Worm (Caenorhabditis elegans) whole organism, L2 larva: ENCODE results near the gene C26B2.8.

Experiments
- C34F6.9 ChIP-seq: fragments of 150-350 bp; optimal IDR thresholded peaks from 2 replicates; lab custom pipeline; 2014; ENCODE audit warnings: missing biosample characterization, missing genetic modification characterization
- R02D3.7 ChIP-seq: fragments of 150-350 bp; optimal IDR thresholded peaks from 2 replicates; lab custom pipeline; 2014; ENCODE audit warnings: missing biosample characterization, missing genetic modification characterization
- ZK546.5 ChIP-seq: sonication (generic microtip); optimal IDR thresholded peaks from 2 replicates; lab custom pipeline; 2017; ENCODE audit warnings: missing biosample characterization, missing genetic modification characterization
- alr-1 ChIP-seq: fragments of 150-350 bp; optimal IDR thresholded peaks from 2 replicates; lab custom pipeline; 2014; ENCODE audit warnings: missing biosample characterization, missing genetic modification characterization
- aly-2 ChIP-seq: fragments of 150-350 bp; optimal IDR thresholded peaks from 2 replicates; lab custom pipeline; 2014; ENCODE audit warnings: missing biosample characterization, missing genetic modification characterization
- ama-1 ChIP-seq: fragments of 150-350 bp; optimal IDR thresholded peaks from 2 replicates; lab custom pipeline; 2018; ENCODE audit warnings: inconsistent platforms
- blmp-1 ChIP-seq: sonication (generic microtip); optimal IDR thresholded peaks from 2 replicates; lab custom pipeline; 2017; ENCODE audit warnings: missing genetic modification characterization, mild to moderate bottlenecking, missing compliant biosample characterization, antibody characterized with exemption, moderate library complexity; ENCODE audit not compliant: insufficient read depth
- crh-2 ChIP-seq: sonication (generic microtip); optimal IDR thresholded peaks from 2 replicates; lab custom pipeline; 2017; ENCODE audit warnings: missing biosample characterization, missing genetic modification characterization
- dmd-4 ChIP-seq: sonication (generic microtip); optimal IDR thresholded peaks from 2 replicates; lab custom pipeline; 2017; ENCODE audit warnings: missing biosample characterization, missing genetic modification characterization
- elt-3 ChIP-seq: sonication (generic microtip); optimal IDR thresholded peaks from 2 replicates; lab custom pipeline; 2017; ENCODE audit warnings: missing biosample characterization, missing genetic modification characterization
- fos-1 ChIP-seq: fragments of 150-350 bp; optimal IDR thresholded peaks from 2 replicates; lab custom pipeline; 2014; ENCODE audit warnings: missing biosample characterization, missing genetic modification characterization
- gmeb-1 ChIP-seq: fragments of 150-350 bp; optimal IDR thresholded peaks from 2 replicates; lab custom pipeline; 2014; ENCODE audit warnings: missing biosample characterization, missing genetic modification characterization
- lin-11 ChIP-seq: fragments of 150-350 bp; sonication (generic microtip); optimal IDR thresholded peaks from 2 replicates; lab custom pipeline; 2014; ENCODE audit warnings: missing biosample characterization, missing genetic modification characterization, inconsistent platforms, mixed read lengths
- lin-13 ChIP-seq: fragments of 150-350 bp; optimal IDR thresholded peaks from 2 replicates; lab custom pipeline; 2014; ENCODE audit warnings: missing biosample characterization, missing genetic modification reagents, missing genetic modification characterization
- lin-39 ChIP-seq: fragments of 150-350 bp; optimal IDR thresholded peaks from 2 replicates; lab custom pipeline; 2014; ENCODE audit warnings: missing biosample characterization, missing genetic modification reagents, missing genetic modification characterization
- mab-5 ChIP-seq: fragments of 150-350 bp; optimal IDR thresholded peaks from 2 replicates; lab custom pipeline; 2014; ENCODE audit warnings: missing biosample characterization, missing genetic modification characterization
- mbf-1 ChIP-seq: sonication (generic microtip); optimal IDR thresholded peaks from 2 replicates; lab custom pipeline; 2017; ENCODE audit warnings: missing biosample characterization, missing genetic modification characterization
- nhr-10 ChIP-seq: sonication (generic microtip); optimal IDR thresholded peaks from 2 replicates; lab custom pipeline; 2017; ENCODE audit warnings: missing biosample characterization, missing genetic modification characterization
- nhr-11 ChIP-seq: fragments of 150-350 bp; optimal IDR thresholded peaks from 2 replicates; lab custom pipeline; 2014; ENCODE audit warnings: missing biosample characterization, missing genetic modification characterization
- nhr-129 ChIP-seq: fragments of 150-350 bp; optimal IDR thresholded peaks from 2 replicates; lab custom pipeline; 2014; ENCODE audit warnings: missing biosample characterization, missing genetic modification characterization
- nhr-21 ChIP-seq: fragments of 150-350 bp; optimal IDR thresholded peaks from 2 replicates; lab custom pipeline; 2014; ENCODE audit warnings: missing biosample characterization, missing genetic modification characterization
- nhr-23 ChIP-seq: fragments of 150-350 bp; optimal IDR thresholded peaks from 2 replicates; lab custom pipeline; 2014; ENCODE audit warnings: missing biosample characterization, missing genetic modification reagents, missing genetic modification characterization
- nhr-25 ChIP-seq: fragments of 150-350 bp; sonication (generic microtip); optimal IDR thresholded peaks from 3 replicates; lab custom pipeline; 2014; ENCODE audit warnings: missing biosample characterization, missing genetic modification characterization
- peb-1 ChIP-seq: fragments of 150-350 bp; optimal IDR thresholded peaks from 2 replicates; lab custom pipeline; 2014; ENCODE audit warnings: missing biosample characterization, missing genetic modification characterization
- sem-4 ChIP-seq: fragments of 150-350 bp; optimal IDR thresholded peaks from 2 replicates; lab custom pipeline; 2014; ENCODE audit warnings: missing biosample characterization, missing genetic modification reagents, missing genetic modification characterization
- skn-1 ChIP-seq: sonication (generic microtip); optimal IDR thresholded peaks from 2 replicates; lab custom pipeline; 2017; ENCODE audit warnings: missing biosample characterization, missing genetic modification characterization
- sma-3 ChIP-seq: sonication (generic microtip); optimal IDR thresholded peaks from 2 replicates; lab custom pipeline; 2016; ENCODE audit warnings: missing genetic modification reagents, missing genetic modification characterization, missing compliant biosample characterization
- sma-9 ChIP-seq, 2 experiments: fragments of 150-350 bp in 1 of 2; sonication (generic microtip) in 1 of 2; optimal IDR thresholded peaks; 2 replicates each; lab custom pipeline; 2014 to 2016; ENCODE audit warnings: missing genetic modification characterization in 2 of 2, mild to moderate bottlenecking in 1 of 2, missing biosample characterization in 1 of 2, missing compliant biosample characterization in 1 of 2, missing genetic modification reagents in 1 of 2, moderate library complexity in 1 of 2
- snpc-4 ChIP-seq: fragments of 150-350 bp; optimal IDR thresholded peaks from 2 replicates; lab custom pipeline; 2014; ENCODE audit warnings: missing biosample characterization, missing genetic modification characterization
- unc-39 ChIP-seq: fragments of 150-350 bp; optimal IDR thresholded peaks from 2 replicates; lab custom pipeline; 2014; ENCODE audit warnings: missing biosample characterization, missing genetic modification characterization
- unc-55 ChIP-seq: fragments of 150-350 bp; sonication (generic microtip); optimal IDR thresholded peaks from 3 replicates; lab custom pipeline; 2014; ENCODE audit warnings: missing biosample characterization, missing genetic modification reagents, missing genetic modification characterization
- unc-62 ChIP-seq: fragments of 150-350 bp; optimal IDR thresholded peaks from 2 replicates; lab custom pipeline; 2014; ENCODE audit warnings: missing biosample characterization, missing genetic modification reagents, missing genetic modification characterization
- zag-1 ChIP-seq: fragments of 150-350 bp; optimal IDR thresholded peaks from 2 replicates; lab custom pipeline; 2014; ENCODE audit warnings: missing biosample characterization, missing genetic modification characterization
- ztf-1 ChIP-seq: fragments of 200-800 bp; sonication (Bioruptor generic); conservative IDR thresholded peaks from 2 replicates; pipeline ENCODE4 v1.3.6; 2022; ENCODE audit warnings: missing genetic modification characterization, missing compliant biosample characterization
- ztf-4 ChIP-seq: fragments of 150-350 bp; optimal IDR thresholded peaks from 2 replicates; lab custom pipeline; 2014; ENCODE audit warnings: missing biosample characterization, missing genetic modification characterization

Gene C26B2.8

DNA sequence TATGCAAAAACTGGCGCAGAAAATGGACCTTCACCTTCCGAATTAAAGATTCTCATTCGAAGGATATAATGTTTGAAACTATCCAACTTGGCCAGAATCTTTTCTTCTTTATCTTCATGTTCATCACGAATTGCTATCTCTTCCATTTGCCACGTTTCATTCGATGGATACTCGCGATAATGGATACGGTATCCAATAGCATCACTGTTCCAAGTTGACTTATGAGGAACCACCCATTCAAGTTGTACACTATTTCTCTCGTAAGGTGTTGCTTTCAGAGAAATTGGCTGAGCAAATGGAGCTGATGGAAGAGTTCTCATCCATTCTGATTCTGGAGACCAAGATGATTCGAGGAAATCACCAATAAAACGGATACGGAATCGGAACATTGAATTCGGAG lies 19.2 kb upstream of the C26B2.8 start:
- TF ChIP-seq peb-1 (tag; lab: Kevin White, UChicago) (no peak), nhr-10 (no peak), nhr-11 (tag; lab: Kevin White, UChicago) (no peak), unc-62 (GFP tag; lab: Kevin White, UChicago) (no peak), crh-2 (tag; lab: Kevin White, UChicago) (no peak), lin-13 (GFP tag; lab: Kevin White, UChicago) (no peak), nhr-21 (tag; lab: Kevin White, UChicago) (no peak), unc-39 (tag; lab: Kevin White, UChicago) (no peak), sma-3 (GFP tag; lab: Kevin White, UChicago) (no peak), ztf-1 (GFP tag; lab: Robert Waterston, UW) (no peak)

DNA sequence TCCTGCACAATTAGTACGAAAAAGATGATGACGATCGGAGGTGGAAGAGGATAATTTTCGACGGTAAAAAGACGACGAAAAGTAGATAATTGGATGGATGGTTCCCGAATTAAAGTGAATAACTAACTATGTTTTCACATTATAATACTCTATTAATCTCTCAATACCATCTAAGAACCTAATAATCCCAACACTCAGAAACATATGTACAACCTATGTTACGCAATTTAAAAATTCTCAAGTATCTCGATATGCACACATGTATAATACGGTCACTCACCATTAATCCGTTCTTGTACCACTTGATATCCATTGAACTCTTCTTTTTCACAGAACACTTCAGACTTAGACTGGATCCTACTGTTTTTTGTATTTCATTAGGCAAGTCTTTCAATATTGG lies 13.2 kb upstream of the C26B2.8 start:
- TF ChIP-seq nhr-129 (no peak), nhr-25 (tag; lab: Kevin White, UChicago) (peak; percentile 31)
- TF ChIP-seq, all 48 proteins: peak for 1

DNA sequence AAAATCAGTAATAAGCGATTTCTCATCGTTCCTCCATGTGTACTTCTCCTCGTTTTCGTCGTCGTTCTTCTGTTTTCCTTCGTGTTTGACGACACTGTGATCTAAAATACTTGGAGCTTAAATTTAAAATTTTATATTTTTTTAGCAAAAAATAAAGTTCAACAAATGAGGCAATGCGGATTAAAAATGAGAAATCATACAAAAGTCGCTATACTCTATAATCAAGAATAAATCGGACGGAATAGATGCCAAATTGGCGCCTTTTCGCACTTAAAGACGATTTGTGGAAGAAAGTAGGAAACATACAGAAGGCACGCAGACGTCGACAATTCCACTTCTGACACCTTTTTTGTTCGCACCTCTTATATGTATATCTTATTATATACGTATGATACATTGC lies 9.9 kb upstream of the C26B2.8 start, which contains the start of gene rig-4:
Gene rig-4 (minus strand): TSS at position 101 of the 400 bp plus-strand sequence.
- TF ChIP-seq lin-11 (tag; lab: Kevin White, UChicago) (no peak), crh-2 (tag; lab: Kevin White, UChicago) (no peak), mab-5 (tag; lab: Kevin White, UChicago) (no peak), fos-1 (no peak), ztf-4 (no peak), gmeb-1 (tag; lab: Kevin White, UChicago) (no peak), R02D3.7 (no peak), snpc-4 (no peak), peb-1 (tag; lab: Kevin White, UChicago) (no peak), ZK546.5 (no peak), unc-55 (GFP tag; lab: Kevin White, UChicago) (no peak), blmp-1 (tag; lab: Kevin White, UChicago) (no peak), ama-1 (lab: Kevin White, UChicago) (no peak), C34F6.9 (tag; lab: Kevin White, UChicago) (no peak), nhr-11 (tag; lab: Kevin White, UChicago) (no peak), elt-3 (no peak), sem-4 (tag; lab: Kevin White, UChicago) (no peak), nhr-25 (tag; lab: Kevin White, UChicago) (no peak), nhr-23 (tag; lab: Kevin White, UChicago) (no peak), skn-1 (tag; lab: Kevin White, UChicago) (no peak)

DNA sequence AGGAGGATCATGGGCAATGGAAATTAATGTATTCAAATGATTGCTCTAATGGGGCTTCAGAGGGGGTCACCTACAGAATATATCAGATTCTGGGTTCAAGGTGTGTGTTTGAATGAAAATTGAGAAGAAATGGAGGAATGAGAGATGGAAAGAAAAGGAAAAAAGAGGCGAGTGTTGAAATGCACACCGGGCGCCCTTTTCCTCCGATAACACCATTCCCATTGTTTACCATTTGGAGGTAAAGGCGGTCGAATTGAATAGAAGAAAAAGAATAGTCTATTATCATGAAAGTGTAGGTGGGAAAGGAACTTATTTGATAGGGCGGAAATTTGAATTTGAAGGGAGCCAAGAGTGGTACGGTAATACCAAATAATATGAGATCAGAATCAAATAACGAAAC lies 8.6 kb upstream of the C26B2.8 start:
- TF ChIP-seq unc-55 (GFP tag; lab: Kevin White, UChicago) (no peak), sma-9 (GFP tag; optimal IDR thresholded peaks at IDR 0.05; lab: Kevin White, UChicago) (no peak), sma-9 (tag; optimal IDR thresholded peaks at IDR 0.05; lab: Kevin White, UChicago) (no peak), aly-2 (no peak), lin-13 (GFP tag; lab: Kevin White, UChicago) (no peak), lin-39 (tag; lab: Kevin White, UChicago) (no peak), gmeb-1 (tag; lab: Kevin White, UChicago) (no peak), fos-1 (peak; percentile 23)

DNA sequence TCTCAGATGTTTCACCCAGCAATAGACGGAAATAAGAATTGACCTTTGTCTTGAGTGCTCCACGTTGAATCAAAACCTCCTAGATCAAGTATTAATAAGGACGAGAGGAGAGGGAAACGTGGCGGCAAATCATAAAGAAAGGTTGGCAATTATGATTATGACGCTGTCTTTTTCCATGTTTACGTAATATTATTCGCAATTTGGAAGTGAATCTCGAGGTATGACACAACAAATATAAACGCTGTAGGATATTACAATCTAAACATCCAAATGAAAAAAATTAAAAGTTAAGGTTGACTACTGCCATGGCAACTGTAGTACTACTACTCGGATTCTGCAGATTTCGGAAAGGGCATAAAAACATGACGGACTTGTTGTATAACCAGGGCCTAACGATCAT lies 7.8 kb upstream of the C26B2.8 start:
- TF ChIP-seq mbf-1 (tag; lab: Kevin White, UChicago): no peak
- no peak for TF ChIP-seq R02D3.7
- TF ChIP-seq sma-9 (GFP tag; optimal IDR thresholded peaks at IDR 0.05; lab: Kevin White, UChicago): no peak
- no peak for TF ChIP-seq sma-9 (tag; optimal IDR thresholded peaks at IDR 0.05; lab: Kevin White, UChicago)
- TF ChIP-seq dmd-4 (tag; lab: Kevin White, UChicago): no peak
- no peak for TF ChIP-seq skn-1 (tag; lab: Kevin White, UChicago)
- no peak for TF ChIP-seq lin-39 (tag; lab: Kevin White, UChicago)
- TF ChIP-seq alr-1 (tag; lab: Kevin White, UChicago): no peak
- no peak for TF ChIP-seq ama-1 (lab: Kevin White, UChicago)
- no peak for TF ChIP-seq ztf-4
- no peak for TF ChIP-seq zag-1 (tag; lab: Kevin White, UChicago)
- no peak for TF ChIP-seq lin-11 (tag; lab: Kevin White, UChicago)
